Fruit fly (Drosophila melanogaster) whole organism, embryonic: ENCODE measurements around the gene Pc.
A peak's percentile ranks its signal among the peaks of the same experiment; 100 is the strongest.

ENCODE experiments used
- BEAF-32 ChIP-seq: fragments of 200-800 bp; sonication (Bioruptor generic); optimal IDR thresholded peaks from 3 replicates; lab custom pipeline; 2017; ENCODE audit warnings: missing biosample characterization, missing genetic modification characterization, mild to moderate bottlenecking, moderate library complexity, missing genetic modification reagents
- CG10979 ChIP-seq: fragments of 200-800 bp; sonication (Bioruptor generic); optimal IDR thresholded peaks from 2 replicates; lab custom pipeline; 2018; ENCODE audit warnings: missing biosample characterization, mild to moderate bottlenecking, missing genetic modification characterization, moderate library complexity
- CG11247 ChIP-seq: fragments of 200-800 bp; sonication (Bioruptor generic); IDR thresholded peaks from 2 replicates; pipeline ENCODE4 v1.3.6; 2022; ENCODE audit warnings: missing biosample characterization, missing genetic modification characterization
- CG12071 ChIP-seq: fragments of 200-800 bp; sonication (Bioruptor generic); optimal IDR thresholded peaks from 3 replicates; lab custom pipeline; 2018; ENCODE audit warnings: missing biosample characterization, mild to moderate bottlenecking, missing genetic modification characterization
- CG12659 ChIP-seq: fragments of 200-800 bp; sonication (Bioruptor generic); optimal IDR thresholded peaks from 3 replicates; lab custom pipeline; 2017; ENCODE audit warnings: mild to moderate bottlenecking, missing biosample characterization, missing genetic modification reagents, missing genetic modification characterization
- CG13624 ChIP-seq: fragments of 200-800 bp; sonication (Bioruptor generic); optimal IDR thresholded peaks from 2 replicates; lab custom pipeline; 2016; ENCODE audit warnings: missing biosample characterization, missing genetic modification characterization
- CG14050 ChIP-seq: fragments of 200-800 bp; sonication (Bioruptor generic); IDR thresholded peaks from 3 replicates; pipeline ENCODE4 v1.3.6; 2022; ENCODE audit warnings: missing biosample characterization, missing genetic modification characterization
- CG18262 ChIP-seq: fragments of 200-800 bp; optimal IDR thresholded peaks from 3 replicates; lab custom pipeline; 2019; ENCODE audit warnings: missing biosample characterization, mild to moderate bottlenecking, missing genetic modification characterization, moderate library complexity
- CG30431 ChIP-seq: fragments of 200-800 bp; sonication (Bioruptor generic); optimal IDR thresholded peaks from 2 replicates; lab custom pipeline; 2017; ENCODE audit warnings: missing biosample characterization, missing genetic modification characterization
- CG31365 ChIP-seq: fragments of 200-800 bp; sonication (Bioruptor generic); optimal IDR thresholded peaks from 2 replicates; lab custom pipeline; 2018; ENCODE audit warnings: missing biosample characterization, mild to moderate bottlenecking, missing genetic modification characterization
- CG32767 ChIP-seq: fragments of 200-800 bp; sonication (Bioruptor generic); IDR thresholded peaks from 2 replicates; pipeline ENCODE4 v1.3.6; 2022; ENCODE audit warnings: missing biosample characterization, missing genetic modification characterization
- CG34224 ChIP-seq: fragments of 200-800 bp; sonication (Bioruptor generic); IDR thresholded peaks from 3 replicates; pipeline ENCODE4 v1.3.6; 2022; ENCODE audit warnings: missing biosample characterization, missing genetic modification characterization; ENCODE audit not compliant: partially characterized antibody
- CG4360 ChIP-seq: fragments of 200-800 bp; sonication (Bioruptor generic); IDR thresholded peaks from 2 replicates; pipeline ENCODE4 v1.3.6; 2022; ENCODE audit warnings: missing biosample characterization, missing genetic modification characterization
- CG4404 ChIP-seq: fragments of 200-800 bp; sonication (Bioruptor generic); IDR thresholded peaks from 2 replicates; pipeline ENCODE4 v1.3.6; 2022; ENCODE audit warnings: missing biosample characterization, missing genetic modification characterization
- CG4820 ChIP-seq: fragments of 200-800 bp; sonication (Bioruptor generic); optimal IDR thresholded peaks from 3 replicates; lab custom pipeline; 2016; ENCODE audit warnings: missing biosample characterization, missing genetic modification characterization
- CG6175 ChIP-seq: fragments of 200-800 bp; sonication (Bioruptor generic); IDR thresholded peaks from 3 replicates; pipeline ENCODE4 v1.3.6; 2022; ENCODE audit warnings: missing biosample characterization, missing genetic modification characterization
- CG6791 ChIP-seq: fragments of 200-800 bp; sonication (Bioruptor generic); IDR thresholded peaks from 3 replicates; pipeline ENCODE4 v1.3.6; 2022; ENCODE audit warnings: missing biosample characterization, missing genetic modification characterization; ENCODE audit not compliant: partially characterized antibody
- CG7786 ChIP-seq: fragments of 200-800 bp; sonication (Bioruptor generic); optimal IDR thresholded peaks from 2 replicates; lab custom pipeline; 2016; ENCODE audit warnings: missing biosample characterization, missing genetic modification characterization
- CG8281 ChIP-seq: fragments of 200-800 bp; sonication (Bioruptor generic); optimal IDR thresholded peaks from 2 replicates; lab custom pipeline; 2018; ENCODE audit warnings: missing biosample characterization, mild to moderate bottlenecking, missing genetic modification characterization, moderate library complexity
- CG9797 ChIP-seq: fragments of 200-800 bp; sonication (Bioruptor generic); optimal IDR thresholded peaks from 3 replicates; lab custom pipeline; 2018; ENCODE audit warnings: missing biosample characterization, mild to moderate bottlenecking, missing genetic modification characterization
- CHES-1-like ChIP-seq: fragments of 200-800 bp; sonication (Bioruptor generic); optimal IDR thresholded peaks from 2 replicates; lab custom pipeline; 2016; ENCODE audit warnings: missing biosample characterization, missing genetic modification characterization
- Dll ChIP-seq: fragments of 200-800 bp; sonication (Bioruptor generic); IDR thresholded peaks from 4 replicates; pipeline ENCODE4 v1.3.6; 2022; ENCODE audit warnings: missing biosample characterization, missing genetic modification characterization; ENCODE audit not compliant: partially characterized antibody
- HHEX ChIP-seq: fragments of 200-800 bp; sonication (Bioruptor generic); optimal IDR thresholded peaks from 3 replicates; lab custom pipeline; 2017; ENCODE audit warnings: missing biosample characterization, mild to moderate bottlenecking, missing genetic modification characterization, missing genetic modification reagents
- Myb ChIP-seq: fragments of 200-800 bp; sonication (Bioruptor generic); optimal IDR thresholded peaks from 2 replicates; lab custom pipeline; 2016; ENCODE audit warnings: missing biosample characterization, missing genetic modification characterization
- Poxn ChIP-seq: fragments of 200-800 bp; sonication (Bioruptor generic); IDR thresholded peaks from 2 replicates; pipeline ENCODE4 v1.3.6; 2022; ENCODE audit warnings: missing biosample characterization, missing genetic modification characterization
- Sry-δ ChIP-seq: fragments of 200-800 bp; sonication (Bioruptor generic); optimal IDR thresholded peaks from 2 replicates; lab custom pipeline; 2016; ENCODE audit warnings: missing biosample characterization, missing genetic modification characterization
- Stat92E ChIP-seq, 3 experiments: fragments of >200 bp in 2 of 3; fragments of 200-800 bp in 1 of 3; sonication (Bioruptor generic) in 1 of 3; optimal IDR thresholded peaks; 2 replicates each; lab custom pipeline; 2017 to 2019; ENCODE audit warnings: missing biosample characterization in 3 of 3, missing genetic modification characterization in 3 of 3, mild to moderate bottlenecking in 1 of 3, moderate library complexity in 1 of 3
- Usf ChIP-seq: fragments of 200-800 bp; sonication (Bioruptor generic); optimal IDR thresholded peaks from 2 replicates; lab custom pipeline; 2017; ENCODE audit warnings: missing genotype, missing biosample characterization, missing genetic modification characterization
- Xrp1 ChIP-seq: fragments of 200-800 bp; sonication (Bioruptor generic); IDR thresholded peaks from 2 replicates; pipeline ENCODE4 v1.3.6; 2022; ENCODE audit warnings: missing biosample characterization, missing genetic modification characterization
- ato ChIP-seq: fragments of 200-800 bp; sonication (Bioruptor generic); IDR thresholded peaks from 2 replicates; pipeline ENCODE4 v1.3.6; 2022; ENCODE audit warnings: missing biosample characterization, missing genetic modification characterization; ENCODE audit not compliant: partially characterized antibody
- bowl ChIP-seq: fragments of 200-800 bp; sonication (Bioruptor generic); IDR thresholded peaks from 2 replicates; pipeline ENCODE4 v1.3.6; 2022; ENCODE audit warnings: missing biosample characterization, missing genetic modification characterization
- chinmo ChIP-seq: fragments of 200-800 bp; sonication (Bioruptor generic); IDR thresholded peaks from 4 replicates; pipeline ENCODE4 v1.3.6; 2022; ENCODE audit warnings: missing biosample characterization, missing genetic modification characterization; ENCODE audit not compliant: partially characterized antibody
- croc ChIP-seq: fragments of 200-800 bp; sonication (Bioruptor generic); conservative IDR thresholded peaks from 3 replicates; pipeline ENCODE4 v1.3.6; 2022; ENCODE audit warnings: missing biosample characterization, missing genetic modification characterization
- crol ChIP-seq: fragments of 200-800 bp; sonication (Bioruptor generic); IDR thresholded peaks from 2 replicates; pipeline ENCODE4 v1.3.6; 2022; ENCODE audit warnings: missing biosample characterization, missing genetic modification characterization
- da ChIP-seq: fragments of 200-800 bp; sonication (Bioruptor generic); optimal IDR thresholded peaks from 2 replicates; lab custom pipeline; 2016; ENCODE audit warnings: missing biosample characterization, missing genetic modification characterization
- fd64A ChIP-seq: fragments of 200-800 bp; sonication (Bioruptor generic); optimal IDR thresholded peaks from 3 replicates; lab custom pipeline; 2018; ENCODE audit warnings: missing biosample characterization, mild to moderate bottlenecking, missing genetic modification characterization
- klu ChIP-seq: fragments of 200-800 bp; sonication (Bioruptor generic); IDR thresholded peaks from 2 replicates; pipeline ENCODE4 v1.3.6; 2022; ENCODE audit warnings: missing biosample characterization, missing genetic modification characterization
- nerfin-1 ChIP-seq: fragments of 200-800 bp; sonication (Bioruptor generic); optimal IDR thresholded peaks from 3 replicates; lab custom pipeline; 2019; ENCODE audit warnings: missing biosample characterization, mild to moderate bottlenecking, missing genetic modification characterization, moderate library complexity
- otp ChIP-seq: fragments of 200-800 bp; sonication (Bioruptor generic); IDR thresholded peaks from 3 replicates; pipeline ENCODE4, ENCODE4 v1.3.6; 2022; ENCODE audit warnings: missing biosample characterization, missing genetic modification characterization
- p53 ChIP-seq: fragments of 200-800 bp; sonication (Bioruptor generic); optimal IDR thresholded peaks from 2 replicates; lab custom pipeline; 2016; ENCODE audit warnings: missing biosample characterization, missing genetic modification characterization
- pzg ChIP-seq: fragments of 200-800 bp; sonication (Bioruptor generic); optimal IDR thresholded peaks from 3 replicates; lab custom pipeline; 2018; ENCODE audit warnings: missing biosample characterization, mild to moderate bottlenecking, missing genetic modification characterization, moderate library complexity
- ranshi ChIP-seq: fragments of 200-800 bp; sonication (Bioruptor generic); IDR thresholded peaks from 2 replicates; pipeline ENCODE4 v1.3.6; 2022; ENCODE audit warnings: missing biosample characterization, missing genetic modification characterization
- stwl ChIP-seq: fragments of 200-800 bp; sonication (Bioruptor generic); optimal IDR thresholded peaks from 3 replicates; lab custom pipeline; 2018; ENCODE audit warnings: missing biosample characterization, mild to moderate bottlenecking, missing genetic modification characterization, moderate library complexity
- trem ChIP-seq: fragments of 200-800 bp; optimal IDR thresholded peaks from 3 replicates; lab custom pipeline; 2019; ENCODE audit warnings: missing biosample characterization, mild to moderate bottlenecking, missing genetic modification characterization, moderate library complexity
- tx ChIP-seq: fragments of 200-800 bp; sonication (Bioruptor generic); optimal IDR thresholded peaks from 2 replicates; lab custom pipeline; 2016; ENCODE audit warnings: missing biosample characterization, missing genetic modification characterization

Pc gene

DNA sequence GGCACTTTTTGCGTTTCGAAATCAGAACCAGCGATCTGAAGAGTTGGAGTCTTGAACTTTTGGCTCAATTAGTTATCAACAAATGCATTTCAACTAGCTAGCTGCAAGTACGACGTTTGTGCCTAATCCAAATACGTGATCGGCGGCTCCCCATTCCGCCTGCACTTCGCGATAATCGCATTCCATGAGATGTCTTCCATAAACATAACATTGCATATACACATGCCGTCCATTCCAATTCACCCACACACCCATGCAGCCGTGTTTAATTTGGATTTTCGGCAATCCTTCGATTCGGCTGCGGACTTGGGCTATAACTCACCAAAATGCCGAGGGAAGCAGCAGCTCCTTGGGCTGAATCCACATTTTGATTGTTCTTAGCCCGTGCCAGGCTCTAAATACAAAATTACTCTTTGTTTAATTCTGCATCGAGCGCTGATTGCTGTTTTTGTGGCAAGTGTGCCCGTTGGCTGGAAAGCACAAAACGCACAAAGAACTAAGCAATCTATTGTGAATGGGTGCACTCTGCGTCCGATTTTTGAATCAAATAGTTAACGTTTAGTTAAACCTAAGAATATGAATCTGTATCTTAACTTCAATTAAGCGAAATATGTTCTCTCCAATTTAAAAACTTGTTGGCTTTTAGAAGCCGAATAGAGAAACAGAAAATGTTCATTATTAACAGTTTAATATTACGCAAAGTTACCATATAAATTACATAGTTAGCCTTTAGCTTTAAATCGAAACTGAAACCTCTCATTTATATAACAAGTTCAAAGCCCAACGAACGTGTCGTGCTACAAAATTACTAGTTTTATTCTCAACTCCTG lies 25.6 kb upstream of the Pc start, which contains the start of the genes Tbc1d8-9 and CG32436 (continued):
- TF ChIP-seq Sry-δ (GFP tag; lab: Kevin White, UChicago), result peak; percentile 51
- TF ChIP-seq trem (tag; lab: Kevin White, UChicago), result peak; percentile 60
- TF ChIP-seq CG4820 (GFP tag; lab: Kevin White, UChicago), result peak; percentile 93
- TF ChIP-seq ato, result peak; percentile 19; the same call in 1 of the 2 replicates
- TF ChIP-seq CG18262 (tag; lab: Kevin White, UChicago), result no peak
- no peak for TF ChIP-seq Poxn
- TF ChIP-seq bowl (GFP tag; lab: Robert Waterston, UW), result no peak
- TF ChIP-seq HHEX (GFP tag; lab: Kevin White, UChicago), result no peak
- TF ChIP-seq p53, result peak; percentile 8
- TF ChIP-seq Stat92E (GFP tag; optimal IDR thresholded peaks at IDR 0.05; lab: Kevin White, UChicago), result peak in 1 of 3 experiments; percentile 10
- peak; percentile 84 for TF ChIP-seq nerfin-1 (tag; lab: Kevin White, UChicago)
- TF ChIP-seq crol (GFP tag; lab: Robert Waterston, UW), result no peak
- TF ChIP-seq CG14050 (GFP tag; lab: Robert Waterston, UW), result no peak
- TF ChIP-seq CG11247 (GFP tag; lab: Robert Waterston, UW), result no peak
- TF ChIP-seq Dll (GFP tag; lab: Robert Waterston, UW), result peak; percentile 38; the same call in 1 of the 4 replicates
- TF ChIP-seq CG6791 (GFP tag; lab: Robert Waterston, UW), result peak; percentile 62; the same call in 2 of the 3 replicates
- peak; percentile 77 for TF ChIP-seq CG9797 (GFP tag; lab: Kevin White, UChicago)
- peak; percentile 36 for TF ChIP-seq CG12659 (GFP tag; lab: Kevin White, UChicago)
- TF ChIP-seq fd64A (GFP tag; lab: Kevin White, UChicago), result no peak
- TF ChIP-seq CG32767 (GFP tag; lab: Robert Waterston, UW), result peak; percentile 73
- TF ChIP-seq ranshi (GFP tag; lab: Robert Waterston, UW), result peak; percentile 17; the same call in 1 of the 2 replicates
- no peak for TF ChIP-seq croc (GFP tag; lab: Robert Waterston, UW)
- TF ChIP-seq Usf, result no peak
- no peak for TF ChIP-seq CG6175 (GFP tag; lab: Robert Waterston, UW)
- no peak for TF ChIP-seq klu (GFP tag; lab: Robert Waterston, UW)
- TF ChIP-seq BEAF-32 (GFP tag; lab: Kevin White, UChicago), result peak; percentile 39
- TF ChIP-seq CG8281 (tag; lab: Kevin White, UChicago), result no peak
- 0 out of 3 replicates have a peak, but pooled peaks have one; percentile 13 for TF ChIP-seq CG34224 (GFP tag; lab: Robert Waterston, UW)
- peak; percentile 81 for TF ChIP-seq CG4360 (GFP tag; lab: Robert Waterston, UW)
- 0 out of 4 replicates have a peak, but pooled peaks have one; percentile 75 for TF ChIP-seq chinmo (GFP tag; lab: Robert Waterston, UW)
- peak; percentile 99 for TF ChIP-seq Myb (GFP tag; lab: Kevin White, UChicago)
- peak; percentile 47 for TF ChIP-seq CHES-1-like (GFP tag; lab: Kevin White, UChicago)
- peak; percentile 24 for TF ChIP-seq CG10979 (tag; lab: Kevin White, UChicago)
- peak; percentile 89 for TF ChIP-seq stwl (tag; lab: Kevin White, UChicago)
- no peak for TF ChIP-seq CG7786 (GFP tag; lab: Kevin White, UChicago)
- no peak for TF ChIP-seq CG4404 (GFP tag; lab: Robert Waterston, UW)
- TF ChIP-seq CG12071 (GFP tag; lab: Kevin White, UChicago), result no peak
- TF ChIP-seq pzg (GFP tag; lab: Kevin White, UChicago), result peak; percentile 79
- no peak for TF ChIP-seq otp (GFP tag; lab: Robert Waterston, UW)
- no peak for TF ChIP-seq CG30431 (GFP tag; lab: Kevin White, UChicago)
- no peak for TF ChIP-seq CG31365 (tag; lab: Kevin White, UChicago)
- no peak for TF ChIP-seq da (GFP tag; lab: Kevin White, UChicago)
- TF ChIP-seq Xrp1 (GFP tag; lab: Robert Waterston, UW), result no peak
- TF ChIP-seq CG13624, result no peak
- TF ChIP-seq tx (GFP tag; lab: Kevin White, UChicago), result no peak
